Fruit fly (Drosophila melanogaster): ENCODE measurements around the gene Tsp.
A peak's percentile ranks its signal among the peaks of the same experiment; 100 is the strongest.

Tsp gene

dm6 chr2L:6673211-6674012 is 35.5 kb downstream of the Tsp start, which contains the start of gene Spn27A (continued):
- TF ChIP-seq H2.0 (GFP tag; IDR thresholded peaks at IDR 0.05) (no peak), CG3847 (GFP tag; IDR thresholded peaks at IDR 0.05) (peak; percentile 41), CrebB (tag; optimal IDR thresholded peaks at IDR 0.05) (peak; percentile 28), h (optimal IDR thresholded peaks at IDR 0.05) (no peak), E2f1 (GFP tag; IDR thresholded peaks at IDR 0.05) (0 out of 2 replicates have a peak, but pooled peaks have one; percentile 34), org-1 (GFP tag; optimal IDR thresholded peaks at IDR 0.05) (peak; percentile 23), psq (GFP tag; optimal IDR thresholded peaks at IDR 0.05) (no peak), CG17802 (tag; optimal IDR thresholded peaks at IDR 0.05) (no peak), CG10959 (GFP tag; IDR thresholded peaks at IDR 0.05) (no peak), CG34376 (GFP tag; optimal IDR thresholded peaks at IDR 0.05) (peak; percentile 29), ssp (GFP tag; IDR thresholded peaks at IDR 0.05) (peak; percentile 20; the same call in 1 of the 2 replicates), CG10431 (GFP tag; optimal IDR thresholded peaks at IDR 0.05) (no peak), dm (GFP tag; optimal IDR thresholded peaks at IDR 0.05) (peak; percentile 63), Lhr (GFP tag; optimal IDR thresholded peaks at IDR 0.05) (peak; percentile 54), zfh1 (GFP tag; IDR thresholded peaks at IDR 0.05) (0 out of 3 replicates have a peak, but pooled peaks have one; percentile 3), CG12155 (GFP tag; optimal IDR thresholded peaks at IDR 0.05) (peak; percentile 40), Bdp1 (GFP tag; optimal IDR thresholded peaks at IDR 0.05) (peak; percentile 27), btn (GFP tag; optimal IDR thresholded peaks at IDR 0.05) (peak; percentile 1), NK7.1 (GFP tag; optimal IDR thresholded peaks at IDR 0.05) (peak; percentile 42), Myb (GFP tag; optimal IDR thresholded peaks at IDR 0.05) (peak; percentile 79), nom (GFP tag; optimal IDR thresholded peaks at IDR 0.05) (peak; percentile 86), CG15601 (tag; optimal IDR thresholded peaks at IDR 0.05) (peak; percentile 62), CG13424 (tag; optimal IDR thresholded peaks at IDR 0.05) (peak; percentile 61), CG17912 (GFP tag; optimal IDR thresholded peaks at IDR 0.05) (peak; percentile 40), Nf-YA (GFP tag; IDR thresholded peaks at IDR 0.05) (no peak), dimm (GFP tag; IDR thresholded peaks at IDR 0.05) (no peak), CG1233 (GFP tag; optimal IDR thresholded peaks at IDR 0.05) (peak; percentile 54), Hey (tag; optimal IDR thresholded peaks at IDR 0.05) (no peak), Gug (GFP tag; IDR thresholded peaks at IDR 0.05) (0 out of 4 replicates have a peak, but pooled peaks have one; percentile 9), CG30431 (GFP tag; optimal IDR thresholded peaks at IDR 0.05) (peak; percentile 22), CG13775 (GFP tag; optimal IDR thresholded peaks at IDR 0.05) (peak; percentile 56), caup (GFP tag; optimal IDR thresholded peaks at IDR 0.05; ENCODE audit: severe bottlenecking) (peak; percentile 23), grau (tag; optimal IDR thresholded peaks at IDR 0.05) (peak; percentile 54), CG10543 (GFP tag; optimal IDR thresholded peaks at IDR 0.05) (peak; percentile 23), ro (GFP tag; IDR thresholded peaks at IDR 0.05) (0 out of 2 replicates have a peak, but pooled peaks have one; percentile 8), sens (GFP tag) (peak; percentile 97), CG12104 (GFP tag; optimal IDR thresholded peaks at IDR 0.05) (peak; percentile 56), Nf-YB (GFP tag; optimal IDR thresholded peaks at IDR 0.05) (peak; percentile 2), pros (GFP tag; optimal IDR thresholded peaks at IDR 0.05) (no peak), toy (GFP tag; IDR thresholded peaks at IDR 0.05) (no peak), oc (tag; optimal IDR thresholded peaks at IDR 0.05) (peak; percentile 66), ato (GFP tag; IDR thresholded peaks at IDR 0.05; ENCODE audit: partially characterized antibody) (no peak), exex (tag; optimal IDR thresholded peaks at IDR 0.05) (peak; percentile 29), CG11560 (tag; IDR thresholded peaks at IDR 0.05) (no peak), mam (GFP tag; optimal IDR thresholded peaks at IDR 0.05) (peak; percentile 71), kah (GFP tag; optimal IDR thresholded peaks at IDR 0.05) (peak; percentile 8), Oli (tag; optimal IDR thresholded peaks at IDR 0.05) (peak; percentile 63), odd (GFP tag; optimal IDR thresholded peaks at IDR 0.05) (peak; percentile 28), sob (GFP tag; IDR thresholded peaks at IDR 0.05) (0 out of 2 replicates have a peak, but pooled peaks have one; percentile 35)
